Worm (Caenorhabditis elegans) whole organism, L3 larva: Measurements from ENCODE around the gene eak-3.

Experiments used
- R02D3.7 ChIP-seq: fragments of 150-350 bp; optimal IDR thresholded peaks from 2 replicates; lab custom pipeline; 2014; ENCODE audit warnings: missing biosample characterization, missing genetic modification characterization
- ZK546.5 ChIP-seq: sonication (generic microtip); optimal IDR thresholded peaks from 2 replicates; lab custom pipeline; 2017; ENCODE audit warnings: missing biosample characterization, missing genetic modification characterization
- aly-2 ChIP-seq: fragments of 150-350 bp; optimal IDR thresholded peaks from 2 replicates; lab custom pipeline; 2014; ENCODE audit warnings: missing biosample characterization, missing genetic modification characterization
- ama-1 ChIP-seq: fragments of 150-350 bp; optimal IDR thresholded peaks from 2 replicates; lab custom pipeline; 2018
- ceh-16 ChIP-seq: sonication (generic microtip); optimal IDR thresholded peaks from 2 replicates; lab custom pipeline; 2017; ENCODE audit warnings: missing biosample characterization, missing genetic modification characterization
- ceh-28 ChIP-seq: fragments of 150-350 bp; optimal IDR thresholded peaks from 2 replicates; lab custom pipeline; 2014; ENCODE audit warnings: missing biosample characterization, missing genetic modification reagents, missing genetic modification characterization
- ceh-82 ChIP-seq: fragments of 150-350 bp; optimal IDR thresholded peaks from 2 replicates; lab custom pipeline; 2014; ENCODE audit warnings: missing biosample characterization, missing genetic modification characterization
- ceh-9 ChIP-seq: sonication (generic microtip); optimal IDR thresholded peaks from 2 replicates; lab custom pipeline; 2018; ENCODE audit warnings: missing biosample characterization, missing genetic modification characterization
- daf-12 ChIP-seq: fragments of 150-350 bp; optimal IDR thresholded peaks from 2 replicates; lab custom pipeline; 2014; ENCODE audit warnings: missing biosample characterization, missing genetic modification reagents, missing genetic modification characterization
- egl-27 ChIP-seq: sonication (generic microtip); optimal IDR thresholded peaks from 4 replicates; lab custom pipeline; 2017; ENCODE audit warnings: missing biosample characterization, missing genetic modification reagents, missing genetic modification characterization
- elt-1 ChIP-seq: fragments of 150-350 bp; optimal IDR thresholded peaks from 2 replicates; lab custom pipeline; 2014; ENCODE audit warnings: missing biosample characterization, missing genetic modification characterization
- elt-2 ChIP-seq: sonication (generic microtip); optimal IDR thresholded peaks from 2 replicates; lab custom pipeline; 2016; ENCODE audit warnings: missing genetic modification reagents, mild to moderate bottlenecking, missing genetic modification characterization, missing compliant biosample characterization
- elt-3 ChIP-seq, 3 experiments: fragments of 150-350 bp in 1 of 3; sonication (generic microtip) in 2 of 3; optimal IDR thresholded peaks; 2 replicates in 2 of 3; 4 replicates in 1 of 3; lab custom pipeline; 2014 to 2017; ENCODE audit warnings: missing biosample characterization in 3 of 3, missing genetic modification characterization in 3 of 3
- eor-1 ChIP-seq, 2 experiments: fragments of 150-350 bp; optimal IDR thresholded peaks; 2 replicates each; lab custom pipeline; 2014 to 2018; ENCODE audit warnings: missing biosample characterization in 2 of 2, missing genetic modification characterization in 2 of 2
- fkh-10 ChIP-seq: sonication (generic microtip); optimal IDR thresholded peaks from 2 replicates; lab custom pipeline; 2017; ENCODE audit warnings: missing biosample characterization, missing genetic modification reagents, missing genetic modification characterization
- fkh-2 ChIP-seq: fragments of 150-350 bp; optimal IDR thresholded peaks from 2 replicates; lab custom pipeline; 2014; ENCODE audit warnings: missing biosample characterization, missing genetic modification reagents, missing genetic modification characterization
- fos-1 ChIP-seq: fragments of 150-350 bp; optimal IDR thresholded peaks from 2 replicates; lab custom pipeline; 2014; ENCODE audit warnings: missing biosample characterization, missing genetic modification characterization
- hmg-11 ChIP-seq: sonication (generic microtip); optimal IDR thresholded peaks from 2 replicates; lab custom pipeline; 2016; ENCODE audit warnings: missing genetic modification characterization, missing compliant biosample characterization
- jun-1 ChIP-seq: fragments of 150-350 bp; optimal IDR thresholded peaks from 2 replicates; lab custom pipeline; 2014; ENCODE audit warnings: missing biosample characterization, missing genetic modification reagents, missing genetic modification characterization
- lin-15B ChIP-seq: fragments of 150-350 bp; optimal IDR thresholded peaks from 2 replicates; lab custom pipeline; 2014; ENCODE audit warnings: missing biosample characterization, missing genetic modification characterization
- lin-39 ChIP-seq: fragments of 150-350 bp; optimal IDR thresholded peaks from 2 replicates; lab custom pipeline; 2018; ENCODE audit warnings: missing biosample characterization, missing genetic modification reagents, missing genetic modification characterization
- mdl-1 ChIP-seq: fragments of 150-350 bp; optimal IDR thresholded peaks from 2 replicates; lab custom pipeline; 2014; ENCODE audit warnings: missing biosample characterization, missing genetic modification characterization
- mml-1 ChIP-seq: fragments of 150-350 bp; sonication (generic microtip); optimal IDR thresholded peaks from 3 replicates; lab custom pipeline; 2014; ENCODE audit warnings: missing biosample characterization, missing genetic modification characterization
- nfya-1 ChIP-seq: sonication (generic microtip); optimal IDR thresholded peaks from 2 replicates; lab custom pipeline; 2017; ENCODE audit warnings: missing genetic modification characterization, mild to moderate bottlenecking, missing compliant biosample characterization, antibody characterized with exemption, moderate library complexity; ENCODE audit not compliant: insufficient read depth
- nhr-11 ChIP-seq: fragments of 150-350 bp; optimal IDR thresholded peaks from 2 replicates; lab custom pipeline; 2014; ENCODE audit warnings: missing biosample characterization, missing genetic modification characterization
- nhr-12 ChIP-seq: fragments of 150-350 bp; optimal IDR thresholded peaks from 2 replicates; lab custom pipeline; 2014; ENCODE audit warnings: missing biosample characterization, missing genetic modification characterization
- nhr-23 ChIP-seq: fragments of 150-350 bp; optimal IDR thresholded peaks from 2 replicates; lab custom pipeline; 2014; ENCODE audit warnings: missing biosample characterization, missing genetic modification reagents, missing genetic modification characterization
- nhr-237 ChIP-seq: fragments of 150-350 bp; optimal IDR thresholded peaks from 2 replicates; lab custom pipeline; 2014; ENCODE audit warnings: missing biosample characterization, missing genetic modification characterization
- nhr-25 ChIP-seq: sonication (generic microtip); optimal IDR thresholded peaks from 2 replicates; lab custom pipeline; 2017; ENCODE audit warnings: missing biosample characterization, missing genetic modification characterization
- nhr-28 ChIP-seq: fragments of 150-350 bp; optimal IDR thresholded peaks from 2 replicates; lab custom pipeline; 2014; ENCODE audit warnings: missing biosample characterization, missing genetic modification characterization
- nhr-43 ChIP-seq: sonication (generic microtip); optimal IDR thresholded peaks from 2 replicates; lab custom pipeline; 2016; ENCODE audit warnings: mild to moderate bottlenecking, missing genetic modification characterization, missing compliant biosample characterization; ENCODE audit not compliant: poor library complexity, severe bottlenecking
- nhr-67 ChIP-seq: fragments of 150-350 bp; optimal IDR thresholded peaks from 2 replicates; lab custom pipeline; 2014; ENCODE audit warnings: missing biosample characterization, missing genetic modification characterization
- nhr-76 ChIP-seq: fragments of 150-350 bp; sonication (generic microtip); optimal IDR thresholded peaks from 5 replicates; lab custom pipeline; 2014; ENCODE audit warnings: missing biosample characterization, missing genetic modification characterization
- nhr-77 ChIP-seq: fragments of 150-350 bp; optimal IDR thresholded peaks from 2 replicates; lab custom pipeline; 2014; ENCODE audit warnings: missing biosample characterization, missing genetic modification characterization
- pha-4 ChIP-seq: fragments of 150-350 bp; optimal IDR thresholded peaks from 2 replicates; lab custom pipeline; 2014; ENCODE audit warnings: missing biosample characterization, missing genetic modification reagents, missing genetic modification characterization
- pqm-1 ChIP-seq: fragments of 150-350 bp; optimal IDR thresholded peaks from 2 replicates; lab custom pipeline; 2017; ENCODE audit warnings: missing biosample characterization, missing genetic modification characterization, inconsistent platforms
- sea-2 ChIP-seq: fragments of 150-350 bp; sonication (generic microtip); optimal IDR thresholded peaks from 4 replicates; lab custom pipeline; 2014; ENCODE audit warnings: missing biosample characterization, missing genetic modification reagents, missing genetic modification characterization
- skn-1 ChIP-seq: fragments of 150-350 bp; optimal IDR thresholded peaks from 2 replicates; lab custom pipeline; 2014; ENCODE audit warnings: missing biosample characterization, missing genetic modification characterization
- snpc-4 ChIP-seq: fragments of 150-350 bp; optimal IDR thresholded peaks from 2 replicates; lab custom pipeline; 2014; ENCODE audit warnings: missing biosample characterization, missing genetic modification characterization
- tbx-2 ChIP-seq: sonication (generic microtip); optimal IDR thresholded peaks from 2 replicates; lab custom pipeline; 2016; ENCODE audit warnings: mild to moderate bottlenecking, missing genetic modification characterization, missing compliant biosample characterization
- unc-39 ChIP-seq: sonication (generic microtip); optimal IDR thresholded peaks from 4 replicates; lab custom pipeline; 2017; ENCODE audit warnings: missing biosample characterization, missing genetic modification characterization
- unc-62 ChIP-seq: fragments of 150-350 bp; sonication (generic microtip); optimal IDR thresholded peaks from 4 replicates; lab custom pipeline; 2014; ENCODE audit warnings: missing biosample characterization, missing genetic modification reagents, missing genetic modification characterization
- zag-1 ChIP-seq: fragments of 150-350 bp; optimal IDR thresholded peaks from 2 replicates; lab custom pipeline; 2014; ENCODE audit warnings: missing biosample characterization, missing genetic modification characterization
- ztf-11 ChIP-seq: fragments of 150-350 bp; optimal IDR thresholded peaks from 2 replicates; lab custom pipeline; 2014; ENCODE audit warnings: missing biosample characterization, missing genetic modification characterization

eak-3 gene

DNA sequence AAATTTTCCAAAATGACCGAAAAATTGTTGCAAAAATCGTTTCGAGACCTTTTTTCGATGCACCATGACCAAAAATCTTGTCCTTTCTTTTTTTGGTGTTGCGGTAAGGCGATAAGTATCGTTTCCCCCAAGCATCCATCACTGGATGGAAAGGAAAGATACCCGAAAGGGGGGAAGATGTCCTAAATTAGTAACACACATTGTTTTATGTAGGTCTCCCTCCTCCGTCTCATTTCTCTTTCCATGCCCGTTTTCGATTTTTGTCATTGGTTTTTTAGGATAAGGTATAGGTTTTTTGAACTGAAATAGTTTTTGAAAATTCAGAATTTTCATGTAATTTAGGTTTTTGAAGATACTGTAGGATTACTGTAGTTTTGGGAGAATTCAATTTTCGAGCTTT is 26.9 kb downstream of the eak-3 start:
- TF ChIP-seq zag-1 (tag; lab: Kevin White, UChicago) (no peak), nhr-23 (tag; lab: Kevin White, UChicago) (peak; percentile 62), nhr-67 (tag; lab: Kevin White, UChicago) (no peak), lin-39 (tag; lab: Kevin White, UChicago) (no peak), elt-3 (tag; optimal IDR thresholded peaks at IDR 0.05; lab: Kevin White, UChicago) (no peak), nhr-25 (tag; lab: Kevin White, UChicago) (no peak), ceh-82 (no peak), ama-1 (lab: Kevin White, UChicago) (no peak), sea-2 (GFP tag; lab: Kevin White, UChicago) (no peak)

ce11 chrIII:1147863-1148262 is 28.5 kb downstream of the eak-3 start:
- TF ChIP-seq nhr-43 (no peak), fos-1 (tag; lab: Kevin White, UChicago) (no peak), elt-2 (no peak), snpc-4 (tag; lab: Kevin White, UChicago) (no peak)

DNA sequence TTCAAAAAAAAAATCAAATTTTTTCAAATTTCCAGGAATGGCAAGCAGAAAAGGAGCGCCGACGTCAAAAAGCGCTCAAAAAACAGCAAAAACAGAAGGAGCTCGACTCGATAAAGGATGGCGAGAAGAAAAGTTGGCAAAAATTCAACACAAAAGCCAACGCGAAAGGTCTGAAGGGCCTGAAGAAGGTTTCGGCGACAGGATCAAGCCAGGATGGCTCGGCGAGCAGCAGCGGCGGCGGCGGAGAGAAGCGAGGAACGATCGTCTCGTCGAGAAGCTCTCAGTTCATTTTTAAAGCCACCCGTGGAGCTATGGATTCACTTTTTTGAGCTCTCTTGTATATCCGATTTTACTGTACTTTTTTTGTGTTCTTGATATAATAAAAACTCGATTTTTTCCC is 31.5 kb downstream of the eak-3 start:
- TF ChIP-seq sea-2 (GFP tag; lab: Kevin White, UChicago) = no peak
- TF ChIP-seq elt-2 = no peak
- no peak for TF ChIP-seq pha-4 (tag; lab: Kevin White, UChicago)
- no peak for TF ChIP-seq nhr-43
- TF ChIP-seq nhr-67 (tag; lab: Kevin White, UChicago) = no peak
- TF ChIP-seq egl-27 = no peak
- TF ChIP-seq ztf-11 (tag; lab: Kevin White, UChicago) = no peak
- no peak for TF ChIP-seq mdl-1 (tag; lab: Kevin White, UChicago)
- TF ChIP-seq nhr-11 (tag; lab: Kevin White, UChicago) = no peak
- no peak for TF ChIP-seq ceh-9
- TF ChIP-seq ceh-82 = no peak
- no peak for TF ChIP-seq lin-15B (tag; lab: Kevin White, UChicago)
- no peak for TF ChIP-seq lin-39 (tag; lab: Kevin White, UChicago)
- no peak for TF ChIP-seq pqm-1 (tag; lab: Kevin White, UChicago)
- no peak for TF ChIP-seq fos-1 (tag; lab: Kevin White, UChicago)
- no peak for TF ChIP-seq unc-39 (tag; lab: Kevin White, UChicago)
- no peak for TF ChIP-seq jun-1 (tag; lab: Kevin White, UChicago)
- no peak for TF ChIP-seq ZK546.5 (tag; lab: Kevin White, UChicago)
- TF ChIP-seq ceh-16 (tag; lab: Kevin White, UChicago) = no peak
- TF ChIP-seq tbx-2 (tag; lab: Kevin White, UChicago) = no peak

DNA sequence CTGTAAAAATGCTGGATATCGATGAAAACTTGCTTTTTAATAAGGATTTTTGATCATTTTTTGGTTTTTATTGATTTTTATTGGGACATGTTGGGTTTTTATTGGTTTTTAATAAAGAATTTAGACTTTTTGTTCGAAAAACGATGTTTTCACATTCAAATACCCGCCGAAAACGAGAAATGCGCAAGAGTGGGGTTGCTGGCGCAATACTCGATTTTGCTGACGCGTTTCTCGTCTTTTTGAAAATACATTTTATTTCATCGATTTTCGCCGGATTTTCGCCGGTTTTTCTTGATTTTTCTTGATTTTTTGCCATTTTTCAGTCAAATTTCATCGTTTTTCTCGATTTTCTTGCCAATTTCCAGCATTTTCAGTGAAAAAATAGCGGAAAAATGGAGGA is 33.6 kb downstream of the eak-3 start, which contains the start of gene smr-1:
Gene smr-1 (plus strand): TSS at position 375 of the 400 bp plus-strand sequence.
- TF ChIP-seq sea-2 (GFP tag; lab: Kevin White, UChicago) (no peak), hmg-11 (tag; lab: Kevin White, UChicago) (peak; percentile 57), ZK546.5 (tag; lab: Kevin White, UChicago) (no peak), nhr-76 (tag; lab: Kevin White, UChicago) (no peak), nhr-28 (tag; lab: Kevin White, UChicago) (no peak), nhr-67 (tag; lab: Kevin White, UChicago) (no peak), elt-3 (tag; optimal IDR thresholded peaks at IDR 0.05; lab: Kevin White, UChicago) (no peak), pqm-1 (tag; lab: Kevin White, UChicago) (no peak), lin-15B (tag; lab: Kevin White, UChicago) (peak; percentile 86), mml-1 (tag; lab: Kevin White, UChicago) (no peak), jun-1 (tag; lab: Kevin White, UChicago) (peak; percentile 84), lin-39 (tag; lab: Kevin White, UChicago) (peak; percentile 22), unc-62 (GFP tag; lab: Kevin White, UChicago) (no peak), ceh-9 (no peak), nhr-11 (tag; lab: Kevin White, UChicago) (peak; percentile 25), elt-2 (peak; percentile 49), fkh-10 (GFP tag; lab: Kevin White, UChicago) (no peak), elt-1 (tag; lab: Kevin White, UChicago) (peak; percentile 8), nfya-1 (tag; lab: Kevin White, UChicago) (peak; percentile 84), ceh-28 (tag; lab: Kevin White, UChicago) (peak; percentile 76), unc-39 (tag; lab: Kevin White, UChicago) (no peak), egl-27 (peak; percentile 59), nhr-25 (tag; lab: Kevin White, UChicago) (peak; percentile 63), nhr-237 (tag; lab: Kevin White, UChicago) (no peak), daf-12 (tag; lab: Kevin White, UChicago) (no peak), mdl-1 (tag; lab: Kevin White, UChicago) (no peak), tbx-2 (tag; lab: Kevin White, UChicago) (peak; percentile 78), nhr-43 (no peak), snpc-4 (tag; lab: Kevin White, UChicago) (peak; percentile 60), aly-2 (tag; lab: Kevin White, UChicago) (peak; percentile 57), ztf-11 (tag; lab: Kevin White, UChicago) (no peak), fos-1 (tag; lab: Kevin White, UChicago) (no peak), zag-1 (tag; lab: Kevin White, UChicago) (no peak), R02D3.7 (tag; lab: Kevin White, UChicago) (peak; percentile 67), ceh-16 (tag; lab: Kevin White, UChicago) (peak; percentile 4), nhr-23 (tag; lab: Kevin White, UChicago) (peak; percentile 75), eor-1 (tag; optimal IDR thresholded peaks at IDR 0.05; lab: Kevin White, UChicago) (no peak), nhr-77 (tag; lab: Kevin White, UChicago) (no peak), nhr-12 (no peak), skn-1 (tag; lab: Kevin White, UChicago) (peak; percentile 41), fkh-2 (tag; lab: Kevin White, UChicago) (no peak)
